Fruit fly (Drosophila melanogaster): Measurements from ENCODE around the gene CG4218.

- TF ChIP-seq CG8478 (optimal IDR thresholded peaks at IDR 0.05): no peak
- no peak for TF ChIP-seq Dll (optimal IDR thresholded peaks at IDR 0.05)
- TF ChIP-seq EcR (GFP tag; optimal IDR thresholded peaks at IDR 0.05): no peak
- no peak for TF ChIP-seq usp (GFP tag; optimal IDR thresholded peaks at IDR 0.05)
- no peak for TF ChIP-seq pan (optimal IDR thresholded peaks at IDR 0.05)
Measured at dm6 chr2L:14579449-14579848, 30.5 kb upstream of the CG4218 start.
